Fruit fly (Drosophila melanogaster): ENCODE measurements around the gene CG18731.

Gene CG18731

dm6 chr3R:29749304-29750066, 24.7 kb downstream of the CG18731 start (continued):
- TF ChIP-seq unc-4 (GFP tag; IDR thresholded peaks at IDR 0.05; ENCODE audit: partially characterized antibody), result 0 out of 2 replicates have a peak, but pooled peaks have one; percentile 23
- peak; percentile 40 for TF ChIP-seq Med (GFP tag)
- TF ChIP-seq D (optimal IDR thresholded peaks at IDR 0.05), result peak; percentile 6
- TF ChIP-seq D (GFP tag; optimal IDR thresholded peaks at IDR 0.05), result no peak
- no peak for TF ChIP-seq HmgD (GFP tag; optimal IDR thresholded peaks at IDR 0.05)
- TF ChIP-seq CG7745 (tag; optimal IDR thresholded peaks at IDR 0.05), result no peak
- no peak for TF ChIP-seq CG2199 (GFP tag; IDR thresholded peaks at IDR 0.05)

dm6 chr3R:29755248-29755647, 30.4 kb downstream of the CG18731 start:
- no peak for TF ChIP-seq CG7839 (tag; optimal IDR thresholded peaks at IDR 0.05)
- no peak for TF ChIP-seq CG4854 (GFP tag; optimal IDR thresholded peaks at IDR 0.05)
- no peak for TF ChIP-seq Usf (GFP tag; optimal IDR thresholded peaks at IDR 0.05)
- TF ChIP-seq CG9817 (tag; optimal IDR thresholded peaks at IDR 0.05), result peak; percentile 32
- TF ChIP-seq B-H2 (GFP tag; optimal IDR thresholded peaks at IDR 0.05), result no peak
- TF ChIP-seq fd96Cb (tag; optimal IDR thresholded peaks at IDR 0.05), result peak; percentile 1
- peak in 1 of 2 experiments; percentile 21 for TF ChIP-seq dpn (GFP tag; optimal IDR thresholded peaks at IDR 0.05)
- TF ChIP-seq az2 (GFP tag; optimal IDR thresholded peaks at IDR 0.05), result peak; percentile 10
- TF ChIP-seq MESR4 (GFP tag; optimal IDR thresholded peaks at IDR 0.05), result no peak
- TF ChIP-seq CG11695 (GFP tag; IDR thresholded peaks at IDR 0.05), result no peak
- no peak for TF ChIP-seq TFAM (GFP tag; optimal IDR thresholded peaks at IDR 0.05)
- TF ChIP-seq cato (GFP tag; optimal IDR thresholded peaks at IDR 0.05; ENCODE audit: borderline replicate concordance), result no peak
- peak; percentile 25; the same call in 1 of the 3 replicates for TF ChIP-seq Optix (GFP tag; IDR thresholded peaks at IDR 0.05)
- TF ChIP-seq CG16813 (GFP tag; IDR thresholded peaks at IDR 0.05; ENCODE audit: partially characterized antibody), result no peak
- TF ChIP-seq CG1647 (GFP tag; optimal IDR thresholded peaks at IDR 0.05), result no peak
- TF ChIP-seq slbo (GFP tag; IDR thresholded peaks at IDR 0.05), result peak; percentile 46
- TF ChIP-seq CG12104 (GFP tag; optimal IDR thresholded peaks at IDR 0.05), result no peak
- 0 out of 3 replicates have a peak, but pooled peaks have one; percentile 35 for TF ChIP-seq CG11560 (tag; IDR thresholded peaks at IDR 0.05)
- no peak for TF ChIP-seq CG17361 (GFP tag; IDR thresholded peaks at IDR 0.05)
- no peak for TF ChIP-seq en (GFP tag; optimal IDR thresholded peaks at IDR 0.05)
- peak; percentile 68 for TF ChIP-seq ci (GFP tag; IDR thresholded peaks at IDR 0.05)
- no peak for TF ChIP-seq sens-2 (GFP tag; IDR thresholded peaks at IDR 0.05)
- no peak for TF ChIP-seq MTF-1 (GFP tag; optimal IDR thresholded peaks at IDR 0.05; ENCODE audit: borderline replicate concordance)
- no peak for TF ChIP-seq lab (GFP tag; optimal IDR thresholded peaks at IDR 0.05)
- no peak for TF ChIP-seq Dek (tag; optimal IDR thresholded peaks at IDR 0.05)
- TF ChIP-seq CG13287 (GFP tag; IDR thresholded peaks at IDR 0.05; ENCODE audit: partially characterized antibody), result no peak
- no peak for TF ChIP-seq kay (GFP tag; optimal IDR thresholded peaks at IDR 0.05)
- no peak for TF ChIP-seq ato (GFP tag; IDR thresholded peaks at IDR 0.05; ENCODE audit: partially characterized antibody)
- TF ChIP-seq Ssrp (tag; optimal IDR thresholded peaks at IDR 0.05), result peak; percentile 11
- TF ChIP-seq Rfx (GFP tag; IDR thresholded peaks at IDR 0.05), result peak; percentile 48; the same call in 1 of the 2 replicates
- no peak for TF ChIP-seq Dref (GFP tag; IDR thresholded peaks at IDR 0.05)
- TF ChIP-seq pzg (GFP tag; optimal IDR thresholded peaks at IDR 0.05), result no peak
- TF ChIP-seq Mad (GFP tag; optimal IDR thresholded peaks at IDR 0.05), result no peak
- TF ChIP-seq CG11247 (GFP tag; IDR thresholded peaks at IDR 0.05), result no peak
- peak; percentile 66 for TF ChIP-seq CG14441 (GFP tag; IDR thresholded peaks at IDR 0.05)
- TF ChIP-seq CG10979 (tag; optimal IDR thresholded peaks at IDR 0.05), result peak; percentile 20
- TF ChIP-seq gcm2 (GFP tag; optimal IDR thresholded peaks at IDR 0.05), result no peak
- no peak for TF ChIP-seq CG4360 (GFP tag; IDR thresholded peaks at IDR 0.05)
- TF ChIP-seq fd102C (GFP tag; optimal IDR thresholded peaks at IDR 0.05), result no peak
- no peak for TF ChIP-seq MBD-R2 (GFP tag; IDR thresholded peaks at IDR 0.05)
- no peak for TF ChIP-seq knrl (GFP tag; IDR thresholded peaks at IDR 0.05; ENCODE audit: partially characterized antibody)

All from whole organism, embryonic.